Fruit fly (Drosophila melanogaster): ENCODE data around the gene TwdlY.
A peak's percentile ranks its signal among the peaks of the same experiment; 100 is the strongest.

DNA sequence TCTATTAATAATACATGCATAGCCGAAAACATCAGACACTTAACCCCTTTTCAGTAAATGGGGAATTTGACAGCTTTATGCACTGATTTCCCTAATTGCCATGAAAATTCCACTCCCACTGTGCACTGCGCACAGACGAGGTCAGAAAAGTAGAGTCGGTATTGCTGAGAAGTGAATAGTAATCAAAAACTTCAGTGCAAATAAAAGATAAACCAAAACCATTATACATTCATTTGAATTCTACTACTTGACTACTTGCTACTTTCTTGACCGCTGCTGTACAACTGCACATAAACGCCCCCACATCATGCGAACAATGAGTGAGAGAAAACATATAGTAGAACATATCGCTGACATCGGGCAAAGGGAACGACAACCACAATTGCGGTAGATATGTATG is 43.3 kb upstream of the TwdlY start:
- TF ChIP-seq D1 (tag; optimal IDR thresholded peaks at IDR 0.05): no peak
- peak; percentile 87 for TF ChIP-seq CG12605 (GFP tag; IDR thresholded peaks at IDR 0.05)
- peak; percentile 62 for TF ChIP-seq CG8159 (tag; optimal IDR thresholded peaks at IDR 0.05)
- TF ChIP-seq EcR (GFP tag; optimal IDR thresholded peaks at IDR 0.05): no peak
- peak; percentile 90 for TF ChIP-seq fd96Ca (GFP tag; IDR thresholded peaks at IDR 0.05)
- TF ChIP-seq CG14655 (GFP tag; optimal IDR thresholded peaks at IDR 0.05): peak; percentile 81
- peak; percentile 90 for TF ChIP-seq CG32121 (GFP tag; IDR thresholded peaks at IDR 0.05)
- TF ChIP-seq Pif1A (GFP tag; optimal IDR thresholded peaks at IDR 0.05): peak; percentile 77
- TF ChIP-seq CG13204 (GFP tag; optimal IDR thresholded peaks at IDR 0.05): no peak

Data from whole organism, pupa.